Worm (Caenorhabditis elegans) whole organism, L1 larva: ENCODE measurements around the gene npr-7.

Experiments
- F16B12.6 ChIP-seq: fragments of 150-350 bp; optimal IDR thresholded peaks from 2 replicates; lab custom pipeline; 2014; ENCODE audit warnings: missing biosample characterization, missing genetic modification characterization
- alr-1 ChIP-seq: fragments of 200-800 bp; sonication (Bioruptor generic); optimal IDR thresholded peaks from 2 replicates; lab custom pipeline; 2018; ENCODE audit warnings: borderline replicate concordance, mild to moderate bottlenecking, missing genetic modification characterization, missing compliant biosample characterization
- aly-2 ChIP-seq: fragments of 150-350 bp; optimal IDR thresholded peaks from 2 replicates; lab custom pipeline; 2014; ENCODE audit warnings: missing biosample characterization, missing genetic modification characterization
- blmp-1 ChIP-seq: fragments of 150-350 bp; optimal IDR thresholded peaks from 2 replicates; lab custom pipeline; 2014; ENCODE audit warnings: missing biosample characterization, missing genetic modification characterization
- ceh-63 ChIP-seq: fragments of 200-800 bp; sonication (Bioruptor generic); optimal IDR thresholded peaks from 2 replicates; lab custom pipeline; 2018; ENCODE audit warnings: mild to moderate bottlenecking, missing genetic modification characterization, missing compliant biosample characterization
- ceh-82 ChIP-seq, 3 experiments: fragments of 150-350 bp in 1 of 3; sonication (generic microtip) in 2 of 3; optimal IDR thresholded peaks; 2 replicates each; lab custom pipeline; 2014 to 2017; ENCODE audit warnings: missing biosample characterization in 3 of 3, missing genetic modification characterization in 3 of 3
- ceh-90 ChIP-seq: sonication (generic microtip); optimal IDR thresholded peaks from 2 replicates; lab custom pipeline; 2016; ENCODE audit warnings: missing genetic modification characterization, missing compliant biosample characterization
- efl-1 ChIP-seq, 4 experiments: fragments of 150-350 bp; optimal IDR thresholded peaks in 3 of 4; peaks in 1 of 4; 1 replicate in 1 of 4; 2 replicates in 3 of 4; lab custom pipeline; 2014; ENCODE audit warnings: missing biosample characterization in 2 of 4, missing genetic modification characterization in 2 of 4, missing genetic modification reagents in 2 of 4
- efl-3 ChIP-seq: fragments of 200-800 bp; sonication (Bioruptor generic); optimal IDR thresholded peaks from 2 replicates; lab custom pipeline; 2018; ENCODE audit warnings: mild to moderate bottlenecking, missing genetic modification characterization, missing compliant biosample characterization
- egl-27 ChIP-seq, 2 experiments: fragments of 150-350 bp in 1 of 2; sonication (generic microtip); optimal IDR thresholded peaks; 3 replicates each; lab custom pipeline; 2017 to 2018; ENCODE audit warnings: missing biosample characterization in 2 of 2, missing genetic modification characterization in 2 of 2, missing genetic modification reagents in 2 of 2
- elt-2 ChIP-seq: sonication (generic microtip); optimal IDR thresholded peaks from 2 replicates; lab custom pipeline; 2016; ENCODE audit warnings: missing genetic modification characterization, mild to moderate bottlenecking, inconsistent platforms, missing compliant biosample characterization, missing genetic modification reagents
- ets-5 ChIP-seq: fragments of 200-800 bp; sonication (Bioruptor generic); IDR thresholded peaks from 2 replicates; pipeline ENCODE4 v1.3.6; 2022; ENCODE audit warnings: missing genetic modification characterization, missing compliant biosample characterization
- fkh-4 ChIP-seq: sonication (generic microtip); optimal IDR thresholded peaks from 2 replicates; lab custom pipeline; 2016; ENCODE audit warnings: missing compliant biosample characterization, missing genetic modification characterization, borderline replicate concordance
- grh-1 ChIP-seq: fragments of 200-800 bp; sonication (Bioruptor generic); IDR thresholded peaks from 2 replicates; pipeline ENCODE4 v1.3.6; 2022; ENCODE audit warnings: missing genetic modification reagents, missing genetic modification characterization, missing compliant biosample characterization
- irx-1 ChIP-seq: sonication (generic microtip); optimal IDR thresholded peaks from 2 replicates; lab custom pipeline; 2016; ENCODE audit warnings: missing genetic modification characterization, missing compliant biosample characterization
- isw-1 ChIP-seq: fragments of 200-800 bp; sonication (Bioruptor generic); IDR thresholded peaks from 2 replicates; pipeline ENCODE4 v1.3.6; 2022; ENCODE audit warnings: missing genetic modification characterization, missing compliant biosample characterization
- jun-1 ChIP-seq: fragments of 150-350 bp; optimal IDR thresholded peaks from 2 replicates; lab custom pipeline; 2014; ENCODE audit warnings: missing biosample characterization, missing genetic modification reagents, missing genetic modification characterization
- lin-13 ChIP-seq: fragments of 150-350 bp; optimal IDR thresholded peaks from 2 replicates; lab custom pipeline; 2014; ENCODE audit warnings: missing biosample characterization, missing genetic modification reagents, missing genetic modification characterization
- lin-14 ChIP-seq: fragments of 200-800 bp; sonication (Bioruptor generic); optimal IDR thresholded peaks from 2 replicates; lab custom pipeline; 2018; ENCODE audit warnings: mild to moderate bottlenecking, missing genetic modification characterization, moderate library complexity, missing compliant biosample characterization
- lin-35 ChIP-seq, 2 experiments: fragments of 150-350 bp; optimal IDR thresholded peaks; 2 replicates each; lab custom pipeline; 2014; ENCODE audit warnings: missing biosample characterization in 2 of 2, missing genetic modification characterization in 2 of 2, missing genetic modification reagents in 2 of 2
- mdl-1 ChIP-seq, 2 experiments: fragments of 150-350 bp; optimal IDR thresholded peaks; 2 replicates each; lab custom pipeline; 2014 to 2017; ENCODE audit warnings: missing biosample characterization in 2 of 2, missing genetic modification characterization in 2 of 2, inconsistent platforms in 1 of 2
- mef-2 ChIP-seq: fragments of 150-350 bp; optimal IDR thresholded peaks from 2 replicates; lab custom pipeline; 2014; ENCODE audit warnings: missing biosample characterization, missing genetic modification characterization
- nhr-11 ChIP-seq: fragments of 150-350 bp; optimal IDR thresholded peaks from 2 replicates; lab custom pipeline; 2014; ENCODE audit warnings: missing biosample characterization, missing genetic modification characterization
- nhr-20 ChIP-seq: sonication (generic microtip); optimal IDR thresholded peaks from 2 replicates; lab custom pipeline; 2016; ENCODE audit warnings: mild to moderate bottlenecking, missing genetic modification characterization, missing compliant biosample characterization
- nhr-237 ChIP-seq: fragments of 150-350 bp; optimal IDR thresholded peaks from 2 replicates; lab custom pipeline; 2014; ENCODE audit warnings: missing biosample characterization, missing genetic modification characterization
- nhr-47 ChIP-seq: sonication (generic microtip); optimal IDR thresholded peaks from 2 replicates; lab custom pipeline; 2016; ENCODE audit warnings: mild to moderate bottlenecking, missing genetic modification characterization, moderate library complexity, missing compliant biosample characterization
- nhr-77 ChIP-seq: fragments of 150-350 bp; optimal IDR thresholded peaks from 2 replicates; lab custom pipeline; 2014; ENCODE audit warnings: missing biosample characterization, missing genetic modification characterization
- nhr-90 ChIP-seq: sonication (generic microtip); optimal IDR thresholded peaks from 2 replicates; lab custom pipeline; 2016; ENCODE audit warnings: mild to moderate bottlenecking, missing genetic modification characterization, missing compliant biosample characterization; ENCODE audit not compliant: poor library complexity
- pag-3 ChIP-seq: sonication (generic microtip); optimal IDR thresholded peaks from 2 replicates; lab custom pipeline; 2017; ENCODE audit warnings: missing genetic modification characterization, mild to moderate bottlenecking, missing compliant biosample characterization, antibody characterized with exemption, borderline replicate concordance; ENCODE audit not compliant: insufficient read depth
- pax-3 ChIP-seq: fragments of 200-800 bp; sonication (Bioruptor generic); optimal IDR thresholded peaks from 2 replicates; lab custom pipeline; 2018; ENCODE audit warnings: mild to moderate bottlenecking, missing genetic modification characterization, moderate library complexity, missing compliant biosample characterization
- pqm-1 ChIP-seq: sonication (generic microtip); optimal IDR thresholded peaks from 3 replicates; lab custom pipeline; 2017; ENCODE audit warnings: missing biosample characterization, missing genetic modification characterization
- rnt-1 ChIP-seq: sonication (generic microtip); optimal IDR thresholded peaks from 2 replicates; lab custom pipeline; 2016; ENCODE audit warnings: mild to moderate bottlenecking, missing genetic modification characterization, moderate library complexity, missing compliant biosample characterization
- skn-1 ChIP-seq: fragments of 150-350 bp; optimal IDR thresholded peaks from 2 replicates; lab custom pipeline; 2014; ENCODE audit warnings: missing biosample characterization, missing genetic modification characterization
- snpc-4 ChIP-seq: fragments of 150-350 bp; optimal IDR thresholded peaks from 2 replicates; lab custom pipeline; 2014; ENCODE audit warnings: missing biosample characterization, missing genetic modification characterization
- snu-23 ChIP-seq: sonication (generic microtip); optimal IDR thresholded peaks from 2 replicates; lab custom pipeline; 2016; ENCODE audit warnings: missing genetic modification characterization, missing compliant biosample characterization
- sox-4 ChIP-seq: sonication (generic microtip); optimal IDR thresholded peaks from 2 replicates; lab custom pipeline; 2016; ENCODE audit warnings: missing genetic modification characterization, missing compliant biosample characterization
- sptf-1 ChIP-seq: fragments of 150-350 bp; optimal IDR thresholded peaks from 2 replicates; lab custom pipeline; 2014; ENCODE audit warnings: missing biosample characterization, missing genetic modification characterization
- swsn-7 ChIP-seq: sonication (generic microtip); optimal IDR thresholded peaks from 2 replicates; lab custom pipeline; 2016; ENCODE audit warnings: missing genetic modification characterization, missing compliant biosample characterization
- tbx-2 ChIP-seq: sonication (generic microtip); optimal IDR thresholded peaks from 2 replicates; lab custom pipeline; 2016; ENCODE audit warnings: missing genetic modification characterization, missing compliant biosample characterization
- tlp-1 ChIP-seq: fragments of 150-350 bp; optimal IDR thresholded peaks from 2 replicates; lab custom pipeline; 2014; ENCODE audit warnings: missing biosample characterization, missing genetic modification characterization
- unc-30 ChIP-seq: sonication (generic microtip); optimal IDR thresholded peaks from 2 replicates; lab custom pipeline; 2017; ENCODE audit warnings: missing biosample characterization, missing genetic modification characterization
- unc-62 ChIP-seq: fragments of 150-350 bp; optimal IDR thresholded peaks from 2 replicates; lab custom pipeline; 2014; ENCODE audit warnings: missing biosample characterization, missing genetic modification reagents, missing genetic modification characterization
- unc-86 ChIP-seq: sonication (generic microtip); optimal IDR thresholded peaks from 2 replicates; lab custom pipeline; 2016; ENCODE audit warnings: missing genetic modification characterization, missing compliant biosample characterization
- unc-98 ChIP-seq: fragments of 200-800 bp; sonication (Bioruptor generic); IDR thresholded peaks from 2 replicates; pipeline ENCODE4 v1.3.6; 2022; ENCODE audit warnings: missing genetic modification characterization, missing compliant biosample characterization
- xbp-1 ChIP-seq: sonication (generic microtip); optimal IDR thresholded peaks from 2 replicates; lab custom pipeline; 2016; ENCODE audit warnings: missing genetic modification characterization, missing compliant biosample characterization
- zip-4 ChIP-seq: fragments of 200-800 bp; sonication (Bioruptor generic); optimal IDR thresholded peaks from 2 replicates; lab custom pipeline; 2018; ENCODE audit warnings: mild to moderate bottlenecking, missing genetic modification characterization, moderate library complexity, missing compliant biosample characterization
- ztf-11 ChIP-seq, 2 experiments: sonication (generic microtip); optimal IDR thresholded peaks; 2 replicates each; lab custom pipeline; 2016 to 2017; ENCODE audit warnings: missing genetic modification characterization in 2 of 2, missing biosample characterization in 1 of 2, missing compliant biosample characterization in 1 of 2

Gene npr-7

ce11 chrX:9271886-9272285, 47.1 kb downstream of the npr-7 start (continued):
- TF ChIP-seq ceh-82 (tag; optimal IDR thresholded peaks at IDR 0.05; lab: Kevin White, UChicago) (peak in 1 of 3 experiments; percentile 39), aly-2 (tag; lab: Kevin White, UChicago) (no peak), lin-35 (GFP tag; optimal IDR thresholded peaks at IDR 0.05; lab: Kevin White, UChicago) (peak in 1 of 2 experiments; percentile 58), tbx-2 (tag; lab: Kevin White, UChicago) (no peak), alr-1 (no peak), zip-4 (GFP tag; lab: Kevin White, UChicago) (no peak), unc-98 (GFP tag; lab: Robert Waterston, UW) (no peak), nhr-90 (peak; percentile 34), blmp-1 (tag; lab: Kevin White, UChicago) (peak; percentile 29), lin-14 (GFP tag; lab: Kevin White, UChicago) (no peak), tlp-1 (no peak), sptf-1 (tag; lab: Kevin White, UChicago) (no peak), nhr-20 (peak; percentile 28), irx-1 (tag; lab: Kevin White, UChicago) (no peak), unc-86 (tag; lab: Kevin White, UChicago) (no peak), nhr-237 (no peak), F16B12.6 (tag; lab: Kevin White, UChicago) (peak; percentile 81), pax-3 (tag; lab: Kevin White, UChicago) (no peak), pag-3 (no peak), snu-23 (GFP tag; lab: Kevin White, UChicago) (peak; percentile 48), skn-1 (tag; lab: Kevin White, UChicago) (no peak), mef-2 (tag; lab: Kevin White, UChicago) (no peak), swsn-7 (tag; lab: Kevin White, UChicago) (no peak), ceh-63 (GFP tag; lab: Kevin White, UChicago) (no peak), snpc-4 (tag; lab: Kevin White, UChicago) (no peak), efl-3 (no peak), unc-30 (tag; lab: Kevin White, UChicago) (no peak), ets-5 (GFP tag; lab: Robert Waterston, UW) (no peak), lin-13 (GFP tag; lab: Kevin White, UChicago) (no peak), unc-62 (GFP tag; lab: Kevin White, UChicago) (no peak), mdl-1 (tag; optimal IDR thresholded peaks at IDR 0.05; lab: Kevin White, UChicago) (no peak), xbp-1 (tag; lab: Kevin White, UChicago) (peak; percentile 1), efl-1 (optimal IDR thresholded peaks at IDR 0.05; lab: Kevin White, UChicago) (no peak), efl-1 (GFP tag; optimal IDR thresholded peaks at IDR 0.05 in 1 of 2; lab: Kevin White, UChicago) (no peak), jun-1 (tag; lab: Kevin White, UChicago) (peak; percentile 27), nhr-11 (tag; lab: Kevin White, UChicago) (no peak), elt-2 (peak; percentile 75), pqm-1 (tag; lab: Kevin White, UChicago) (no peak), nhr-47 (tag; lab: Kevin White, UChicago) (no peak), ceh-90 (tag; lab: Kevin White, UChicago) (no peak), egl-27 (tag; optimal IDR thresholded peaks at IDR 0.05; lab: Kevin White, UChicago) (no peak), ztf-11 (tag; optimal IDR thresholded peaks at IDR 0.05; lab: Kevin White, UChicago) (no peak), sox-4 (tag; lab: Kevin White, UChicago) (no peak), grh-1 (GFP tag; lab: Robert Waterston, UW) (no peak), rnt-1 (tag; lab: Kevin White, UChicago) (peak; percentile 14), fkh-4 (tag; lab: Kevin White, UChicago) (no peak), nhr-77 (tag; lab: Kevin White, UChicago) (no peak), isw-1 (GFP tag; lab: Robert Waterston, UW) (no peak)
